Fruit fly (Drosophila melanogaster) whole organism, embryonic: ENCODE measurements around the gene Cpr64Ad.
A peak's percentile ranks its signal among the peaks of the same experiment; 100 is the strongest.

Experiments
- BEAF-32 ChIP-seq: fragments of 200-800 bp; sonication (Bioruptor generic); optimal IDR thresholded peaks from 3 replicates; lab custom pipeline; 2017; ENCODE audit warnings: missing biosample characterization, missing genetic modification characterization, mild to moderate bottlenecking, moderate library complexity, missing genetic modification reagents
- CG10979 ChIP-seq: fragments of 200-800 bp; sonication (Bioruptor generic); optimal IDR thresholded peaks from 2 replicates; lab custom pipeline; 2018; ENCODE audit warnings: missing biosample characterization, mild to moderate bottlenecking, missing genetic modification characterization, moderate library complexity
- CG11247 ChIP-seq: fragments of 200-800 bp; sonication (Bioruptor generic); IDR thresholded peaks from 2 replicates; pipeline ENCODE4 v1.3.6; 2022; ENCODE audit warnings: missing biosample characterization, missing genetic modification characterization
- CG12219 ChIP-seq: fragments of 200-800 bp; sonication (Bioruptor generic); optimal IDR thresholded peaks from 3 replicates; lab custom pipeline; 2018; ENCODE audit warnings: missing biosample characterization, mild to moderate bottlenecking, missing genetic modification characterization
- CG12659 ChIP-seq: fragments of 200-800 bp; sonication (Bioruptor generic); optimal IDR thresholded peaks from 3 replicates; lab custom pipeline; 2017; ENCODE audit warnings: mild to moderate bottlenecking, missing biosample characterization, missing genetic modification reagents, missing genetic modification characterization
- CG15269 ChIP-seq: fragments of 200-800 bp; sonication (Bioruptor generic); optimal IDR thresholded peaks from 2 replicates; lab custom pipeline; 2018; ENCODE audit warnings: missing biosample characterization, mild to moderate bottlenecking, missing genetic modification characterization, moderate library complexity
- CG17359 ChIP-seq: fragments of 200-800 bp; sonication (Bioruptor generic); optimal IDR thresholded peaks from 3 replicates; lab custom pipeline; 2018; ENCODE audit warnings: missing biosample characterization, mild to moderate bottlenecking, missing genetic modification characterization, moderate library complexity
- CG17568 ChIP-seq: fragments of 200-800 bp; sonication (Bioruptor generic); optimal IDR thresholded peaks from 2 replicates; lab custom pipeline; 2018; ENCODE audit warnings: missing biosample characterization, mild to moderate bottlenecking, missing genetic modification characterization, moderate library complexity
- CG17829 ChIP-seq: fragments of 200-800 bp; optimal IDR thresholded peaks from 2 replicates; lab custom pipeline; 2019; ENCODE audit warnings: missing biosample characterization, mild to moderate bottlenecking, missing genetic modification characterization, moderate library complexity
- CG2199 ChIP-seq: fragments of 200-800 bp; sonication (Bioruptor generic); IDR thresholded peaks from 3 replicates; pipeline ENCODE4 v1.3.6; 2022; ENCODE audit warnings: missing biosample characterization, missing genetic modification characterization
- CG34224 ChIP-seq: fragments of 200-800 bp; sonication (Bioruptor generic); IDR thresholded peaks from 3 replicates; pipeline ENCODE4 v1.3.6; 2022; ENCODE audit warnings: missing biosample characterization, missing genetic modification characterization; ENCODE audit not compliant: partially characterized antibody
- CG6854 ChIP-seq: fragments of 200-800 bp; sonication (Bioruptor generic); optimal IDR thresholded peaks from 3 replicates; lab custom pipeline; 2017; ENCODE audit warnings: missing biosample characterization, mild to moderate bottlenecking, missing genetic modification characterization
- CG7372 ChIP-seq: fragments of 200-800 bp; sonication (Bioruptor generic); IDR thresholded peaks from 2 replicates; pipeline ENCODE4 v1.3.6; 2022; ENCODE audit warnings: missing biosample characterization, missing genetic modification characterization
- CG7963 ChIP-seq: fragments of 200-800 bp; sonication (Bioruptor generic); IDR thresholded peaks from 3 replicates; pipeline ENCODE4 v1.3.6; 2022; ENCODE audit warnings: missing biosample characterization, missing genetic modification characterization; ENCODE audit not compliant: partially characterized antibody
- CG8924 ChIP-seq: fragments of 200-800 bp; optimal IDR thresholded peaks from 3 replicates; lab custom pipeline; 2019; ENCODE audit warnings: missing biosample characterization, mild to moderate bottlenecking, missing genetic modification characterization, moderate library complexity
- CG9609 ChIP-seq: fragments of 200-800 bp; sonication (Bioruptor generic); optimal IDR thresholded peaks from 3 replicates; lab custom pipeline; 2016; ENCODE audit warnings: missing biosample characterization, missing genetic modification characterization
- CG9727 ChIP-seq: fragments of 200-800 bp; sonication (Bioruptor generic); optimal IDR thresholded peaks from 3 replicates; lab custom pipeline; 2017; ENCODE audit warnings: missing biosample characterization, mild to moderate bottlenecking, missing genetic modification characterization
- CrebB ChIP-seq: fragments of 200-800 bp; sonication (Bioruptor generic); optimal IDR thresholded peaks from 3 replicates; lab custom pipeline; 2018; ENCODE audit warnings: missing biosample characterization, mild to moderate bottlenecking, missing genetic modification characterization
- D19A ChIP-seq: fragments of 200-800 bp; optimal IDR thresholded peaks from 3 replicates; lab custom pipeline; 2019; ENCODE audit warnings: missing biosample characterization, mild to moderate bottlenecking, missing genetic modification characterization, moderate library complexity
- Dip2 ChIP-seq: fragments of 200-800 bp; sonication (Bioruptor generic); IDR thresholded peaks from 2 replicates; pipeline ENCODE4 v1.3.6; 2022; ENCODE audit warnings: missing biosample characterization, missing genetic modification characterization
- Doc3 ChIP-seq: fragments of 200-800 bp; sonication (Bioruptor generic); IDR thresholded peaks from 3 replicates; pipeline ENCODE4 v1.3.6; 2022; ENCODE audit warnings: missing biosample characterization, missing genetic modification characterization; ENCODE audit not compliant: partially characterized antibody
- Hmx ChIP-seq: fragments of 200-800 bp; sonication (Bioruptor generic); optimal IDR thresholded peaks from 2 replicates; lab custom pipeline; 2016; ENCODE audit warnings: missing biosample characterization, missing genetic modification characterization
- Kr ChIP-seq: fragments of 200-800 bp; sonication (Bioruptor generic); optimal IDR thresholded peaks from 2 replicates; lab custom pipeline; 2017; ENCODE audit warnings: missing biosample characterization, mild to moderate bottlenecking, missing genetic modification characterization
- Lhr ChIP-seq: fragments of 200-800 bp; sonication (Bioruptor generic); optimal IDR thresholded peaks from 3 replicates; lab custom pipeline; 2017; ENCODE audit warnings: mild to moderate bottlenecking, missing biosample characterization, missing genetic modification reagents, missing genetic modification characterization
- Neu2 ChIP-seq: fragments of 200-800 bp; sonication (Bioruptor generic); optimal IDR thresholded peaks from 3 replicates; lab custom pipeline; 2016; ENCODE audit warnings: missing biosample characterization, missing genetic modification characterization, borderline replicate concordance
- Nf-YC ChIP-seq: fragments of 200-800 bp; optimal IDR thresholded peaks from 3 replicates; lab custom pipeline; 2019; ENCODE audit warnings: missing biosample characterization, mild to moderate bottlenecking, missing genetic modification characterization, moderate library complexity
- Opbp ChIP-seq: fragments of 200-800 bp; sonication (Bioruptor generic); IDR thresholded peaks from 3 replicates; pipeline ENCODE4 v1.3.6; 2022; ENCODE audit warnings: missing biosample characterization, missing genetic modification characterization; ENCODE audit not compliant: partially characterized antibody
- Ravus ChIP-seq: fragments of 200-800 bp; sonication (Bioruptor generic); IDR thresholded peaks from 2 replicates; pipeline ENCODE4 v1.3.6; 2022; ENCODE audit warnings: missing biosample characterization, missing genetic modification characterization
- Sox100B ChIP-seq: fragments of 200-800 bp; sonication (Bioruptor generic); optimal IDR thresholded peaks from 3 replicates; lab custom pipeline; 2018; ENCODE audit warnings: missing biosample characterization, mild to moderate bottlenecking, missing genetic modification characterization
- ci ChIP-seq: fragments of 200-800 bp; sonication (Bioruptor generic); IDR thresholded peaks from 3 replicates; pipeline ENCODE4 v1.3.6; 2022; ENCODE audit warnings: missing biosample characterization, missing genetic modification characterization
- crp ChIP-seq, 2 experiments: fragments of 200-800 bp; sonication (Bioruptor generic); optimal IDR thresholded peaks; 2 replicates in 1 of 2; 3 replicates in 1 of 2; lab custom pipeline; 2017; ENCODE audit warnings: missing biosample characterization in 2 of 2, missing genetic modification characterization in 2 of 2, mild to moderate bottlenecking in 1 of 2, moderate library complexity in 1 of 2
- ems ChIP-seq: fragments of 200-800 bp; sonication (Bioruptor generic); optimal IDR thresholded peaks from 3 replicates; lab custom pipeline; 2016; ENCODE audit warnings: missing biosample characterization, missing genetic modification characterization
- esg ChIP-seq: fragments of 200-800 bp; sonication (Bioruptor generic); conservative IDR thresholded peaks from 2 replicates; pipeline ENCODE4 v1.3.6; 2022; ENCODE audit warnings: missing biosample characterization, missing genetic modification characterization
- fd64A ChIP-seq: fragments of 200-800 bp; sonication (Bioruptor generic); optimal IDR thresholded peaks from 3 replicates; lab custom pipeline; 2018; ENCODE audit warnings: missing biosample characterization, mild to moderate bottlenecking, missing genetic modification characterization
- ftz-f1 ChIP-seq: fragments of 200-800 bp; sonication (Bioruptor generic); optimal IDR thresholded peaks from 2 replicates; lab custom pipeline; 2016; ENCODE audit warnings: missing biosample characterization, missing genetic modification characterization
- jing ChIP-seq: fragments of 200-800 bp; sonication (Bioruptor generic); optimal IDR thresholded peaks from 2 replicates; lab custom pipeline; 2018; ENCODE audit warnings: missing biosample characterization, mild to moderate bottlenecking, missing genetic modification characterization
- kay ChIP-seq: fragments of 200-800 bp; sonication (Bioruptor generic); optimal IDR thresholded peaks from 2 replicates; lab custom pipeline; 2016; ENCODE audit warnings: missing biosample characterization, missing genetic modification characterization
- kni ChIP-seq: fragments of 200-800 bp; sonication (Bioruptor generic); optimal IDR thresholded peaks from 3 replicates; lab custom pipeline; 2017; ENCODE audit warnings: mild to moderate bottlenecking, missing biosample characterization, missing genetic modification reagents, missing genetic modification characterization
- nerfin-1 ChIP-seq: fragments of 200-800 bp; sonication (Bioruptor generic); optimal IDR thresholded peaks from 3 replicates; lab custom pipeline; 2019; ENCODE audit warnings: missing biosample characterization, mild to moderate bottlenecking, missing genetic modification characterization, moderate library complexity
- onecut ChIP-seq: fragments of 200-800 bp; sonication (Bioruptor generic); IDR thresholded peaks from 2 replicates; pipeline ENCODE4 v1.3.6; 2022; ENCODE audit warnings: missing biosample characterization, missing genetic modification characterization
- pzg ChIP-seq: fragments of 200-800 bp; sonication (Bioruptor generic); optimal IDR thresholded peaks from 3 replicates; lab custom pipeline; 2018; ENCODE audit warnings: missing biosample characterization, mild to moderate bottlenecking, missing genetic modification characterization, moderate library complexity
- sima ChIP-seq: fragments of 200-800 bp; sonication (Bioruptor generic); optimal IDR thresholded peaks from 2 replicates; lab custom pipeline; 2016; ENCODE audit warnings: missing biosample characterization, missing genetic modification characterization
- sna ChIP-seq: fragments of 200-800 bp; sonication (Bioruptor generic); IDR thresholded peaks from 2 replicates; pipeline ENCODE4 v1.3.6; 2022; ENCODE audit warnings: missing biosample characterization, missing genetic modification characterization; ENCODE audit not compliant: partially characterized antibody
- ssp ChIP-seq: fragments of 200-800 bp; sonication (Bioruptor generic); IDR thresholded peaks from 2 replicates; pipeline ENCODE4 v1.3.6; 2022; ENCODE audit warnings: missing biosample characterization, missing genetic modification characterization
- twi ChIP-seq: fragments of 200-800 bp; optimal IDR thresholded peaks from 2 replicates; lab custom pipeline; 2019; ENCODE audit warnings: missing biosample characterization, mild to moderate bottlenecking, missing genetic modification characterization, moderate library complexity
- vnd ChIP-seq: fragments of 200-800 bp; sonication (Bioruptor generic); IDR thresholded peaks from 3 replicates; pipeline ENCODE4 v1.3.6; 2022; ENCODE audit warnings: missing biosample characterization, missing genetic modification characterization; ENCODE audit not compliant: partially characterized antibody
- vvl ChIP-seq: fragments of 200-800 bp; sonication (Bioruptor generic); IDR thresholded peaks from 2 replicates; pipeline ENCODE4 v1.3.6; 2022; ENCODE audit warnings: missing biosample characterization, missing genetic modification characterization
- wor ChIP-seq: fragments of 200-800 bp; sonication (Bioruptor generic); IDR thresholded peaks from 2 replicates; pipeline ENCODE4 v1.3.6; 2022; ENCODE audit warnings: missing biosample characterization, missing genetic modification characterization
- zen2 ChIP-seq: fragments of 200-800 bp; sonication (Bioruptor generic); IDR thresholded peaks from 3 replicates; pipeline ENCODE4 v1.3.6; 2022; ENCODE audit warnings: missing biosample characterization, missing genetic modification characterization; ENCODE audit not compliant: partially characterized antibody

The Cpr64Ad gene

DNA sequence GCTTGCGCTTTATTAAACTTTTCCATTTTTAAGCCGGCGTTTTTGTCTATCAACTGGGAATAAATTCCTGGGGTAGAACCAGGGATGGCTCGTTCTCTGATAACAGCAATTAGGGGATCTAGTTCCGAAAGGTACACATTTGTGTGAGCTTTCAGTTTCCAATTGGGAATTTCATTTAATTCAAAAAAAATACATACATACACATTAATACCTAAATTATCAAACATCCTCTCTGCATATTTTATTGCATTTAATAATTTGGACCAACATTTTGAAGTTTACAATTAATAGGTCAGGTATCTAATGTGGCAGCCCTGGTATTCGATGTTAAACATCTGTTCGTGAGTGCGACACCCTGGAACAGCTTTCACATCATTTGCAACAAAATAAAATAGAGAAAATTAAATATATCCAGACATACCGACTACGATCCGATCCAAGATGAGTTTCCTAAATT lies 44.0 kb downstream of the Cpr64Ad start, which contains the start of the genes CG15011 and CG1309 (continued):
- TF ChIP-seq CG8924 (tag; lab: Kevin White, UChicago) (peak; percentile 84), jing (GFP tag; lab: Kevin White, UChicago) (no peak), Lhr (GFP tag; lab: Kevin White, UChicago) (peak; percentile 31), CG2199 (GFP tag; lab: Robert Waterston, UW) (0 out of 3 replicates have a peak, but pooled peaks have one; percentile 23), CG7963 (no peak), Ravus (no peak), crp (GFP tag; optimal IDR thresholded peaks at IDR 0.05; lab: Kevin White, UChicago) (peak; percentile 72 to 87), BEAF-32 (GFP tag; lab: Kevin White, UChicago) (peak; percentile 63), D19A (tag; lab: Kevin White, UChicago) (peak; percentile 75), CrebB (tag; lab: Kevin White, UChicago) (peak; percentile 65), pzg (GFP tag; lab: Kevin White, UChicago) (peak; percentile 65), nerfin-1 (tag; lab: Kevin White, UChicago) (peak; percentile 93), CG9609 (peak; percentile 82), ftz-f1 (no peak), Nf-YC (tag; lab: Kevin White, UChicago) (peak; percentile 79), sima (GFP tag; lab: Kevin White, UChicago) (peak; percentile 37), ci (GFP tag; lab: Robert Waterston, UW) (peak; percentile 81), ssp (peak; percentile 66), sna (no peak), CG11247 (GFP tag; lab: Robert Waterston, UW) (peak; percentile 56; the same call in 1 of the 2 replicates), Opbp (no peak), kni (GFP tag; lab: Kevin White, UChicago) (peak; percentile 59), CG10979 (tag; lab: Kevin White, UChicago) (peak; percentile 81), Doc3 (0 out of 3 replicates have a peak, but pooled peaks have one; percentile 40), CG15269 (tag; lab: Kevin White, UChicago) (peak; percentile 84), wor (GFP tag; lab: Robert Waterston, UW) (peak; percentile 63), Neu2 (GFP tag; lab: Kevin White, UChicago) (peak; percentile 48), Hmx (GFP tag; lab: Kevin White, UChicago) (peak; percentile 72), ems (GFP tag; lab: Kevin White, UChicago) (peak; percentile 81), vnd (GFP tag; lab: Robert Waterston, UW) (no peak), CG12219 (GFP tag; lab: Kevin White, UChicago) (peak; percentile 50), kay (GFP tag; lab: Kevin White, UChicago) (peak; percentile 72), esg (peak; percentile 72), CG12659 (peak; percentile 84), Kr (GFP tag; lab: Kevin White, UChicago) (no peak), CG6854 (no peak), CG17568 (no peak), CG34224 (no peak), Sox100B (peak; percentile 76), onecut (GFP tag; lab: Robert Waterston, UW) (peak; percentile 59; the same call in 1 of the 2 replicates), Dip2 (GFP tag; lab: Robert Waterston, UW) (no peak), CG9727 (GFP tag; lab: Kevin White, UChicago) (peak; percentile 84), zen2 (no peak), CG17359 (peak; percentile 76), twi (peak; percentile 83), vvl (GFP tag; lab: Robert Waterston, UW) (peak; percentile 84), CG17829 (tag; lab: Kevin White, UChicago) (peak; percentile 90), fd64A (no peak), CG7372 (GFP tag; lab: Robert Waterston, UW) (peak; percentile 80)
